Fruit fly (Drosophila melanogaster) whole organism, embryonic: Measurements from ENCODE around the gene Or7a.

Source experiments
- Abd-B ChIP-seq: fragments of 200-800 bp; sonication (Bioruptor generic); optimal IDR thresholded peaks from 2 replicates; lab custom pipeline; 2018; ENCODE audit warnings: missing biosample characterization, mild to moderate bottlenecking, missing genetic modification characterization, moderate library complexity
- Bgb ChIP-seq: fragments of 200-800 bp; sonication (Bioruptor generic); IDR thresholded peaks from 2 replicates; pipeline ENCODE4 v1.3.6; 2022; ENCODE audit warnings: missing biosample characterization, missing genetic modification characterization; ENCODE audit not compliant: partially characterized antibody
- CG10147 ChIP-seq: fragments of 200-800 bp; sonication (Bioruptor generic); optimal IDR thresholded peaks from 2 replicates; lab custom pipeline; 2019; ENCODE audit warnings: missing biosample characterization, mild to moderate bottlenecking, missing genetic modification characterization, moderate library complexity
- CG10267 ChIP-seq: fragments of 200-800 bp; sonication (Bioruptor generic); optimal IDR thresholded peaks from 2 replicates; lab custom pipeline; 2018; ENCODE audit warnings: missing biosample characterization, mild to moderate bottlenecking, missing genetic modification characterization, moderate library complexity
- CG10565 ChIP-seq: fragments of 200-800 bp; sonication (Bioruptor generic); optimal IDR thresholded peaks from 3 replicates; lab custom pipeline; 2016; ENCODE audit warnings: missing biosample characterization, mild to moderate bottlenecking, missing genetic modification characterization
- CG10654 ChIP-seq: fragments of 200-800 bp; sonication (Bioruptor generic); optimal IDR thresholded peaks from 2 replicates; lab custom pipeline; 2016; ENCODE audit warnings: missing biosample characterization, missing genetic modification characterization
- CG10959 ChIP-seq: fragments of 200-800 bp; sonication (Bioruptor generic); IDR thresholded peaks from 2 replicates; pipeline ENCODE4 v1.3.6; 2022; ENCODE audit warnings: missing biosample characterization, missing genetic modification characterization
- CG12299 ChIP-seq: fragments of 200-800 bp; sonication (Bioruptor generic); optimal IDR thresholded peaks from 2 replicates; lab custom pipeline; 2018; ENCODE audit warnings: missing biosample characterization, mild to moderate bottlenecking, missing genetic modification characterization
- CG14441 ChIP-seq: fragments of 200-800 bp; sonication (Bioruptor generic); IDR thresholded peaks from 2 replicates; pipeline ENCODE4 v1.3.6; 2022; ENCODE audit warnings: missing biosample characterization, missing genetic modification characterization
- CG18011 ChIP-seq: fragments of 200-800 bp; sonication (Bioruptor generic); optimal IDR thresholded peaks from 2 replicates; lab custom pipeline; 2017; ENCODE audit warnings: missing biosample characterization, missing genetic modification characterization, mild to moderate bottlenecking, moderate library complexity, missing genotype
- CG18262 ChIP-seq: fragments of 200-800 bp; optimal IDR thresholded peaks from 3 replicates; lab custom pipeline; 2019; ENCODE audit warnings: missing biosample characterization, mild to moderate bottlenecking, missing genetic modification characterization, moderate library complexity
- CG2116 ChIP-seq: fragments of 200-800 bp; sonication (Bioruptor generic); optimal IDR thresholded peaks from 3 replicates; lab custom pipeline; 2018; ENCODE audit warnings: missing biosample characterization, mild to moderate bottlenecking, missing genetic modification characterization
- CG2129 ChIP-seq: fragments of 200-800 bp; sonication (Bioruptor generic); IDR thresholded peaks from 2 replicates; pipeline ENCODE4 v1.3.6; 2022; ENCODE audit warnings: missing biosample characterization, missing genetic modification characterization; ENCODE audit not compliant: partially characterized antibody
- CG33213 ChIP-seq: fragments of 200-800 bp; sonication (Bioruptor generic); optimal IDR thresholded peaks from 3 replicates; lab custom pipeline; 2016; ENCODE audit warnings: missing biosample characterization, missing genetic modification characterization
- CG34376 ChIP-seq: fragments of 200-800 bp; sonication (Bioruptor generic); optimal IDR thresholded peaks from 2 replicates; lab custom pipeline; 2018; ENCODE audit warnings: missing biosample characterization, mild to moderate bottlenecking, missing genetic modification characterization
- CG3726 ChIP-seq: fragments of 200-800 bp; sonication (Bioruptor generic); IDR thresholded peaks from 3 replicates; pipeline ENCODE4, ENCODE4 v1.3.6; 2022; ENCODE audit warnings: missing biosample characterization, missing genetic modification characterization
- CG5245 ChIP-seq: fragments of 200-800 bp; sonication (Bioruptor generic); optimal IDR thresholded peaks from 3 replicates; lab custom pipeline; 2016; ENCODE audit warnings: missing biosample characterization, missing genetic modification characterization
- CG5953 ChIP-seq: fragments of 200-800 bp; sonication (Bioruptor generic); IDR thresholded peaks from 2 replicates; pipeline ENCODE4 v1.3.6; 2022; ENCODE audit warnings: missing biosample characterization, missing genetic modification characterization
- CG6272 ChIP-seq: fragments of 200-800 bp; sonication (Bioruptor generic); IDR thresholded peaks from 2 replicates; pipeline ENCODE4 v1.3.6; 2022; ENCODE audit warnings: missing biosample characterization, missing genetic modification characterization
- CG7745 ChIP-seq: fragments of 200-800 bp; sonication (Bioruptor generic); optimal IDR thresholded peaks from 2 replicates; lab custom pipeline; 2018; ENCODE audit warnings: missing biosample characterization, mild to moderate bottlenecking, missing genetic modification characterization, moderate library complexity
- CG7786 ChIP-seq: fragments of 200-800 bp; sonication (Bioruptor generic); optimal IDR thresholded peaks from 2 replicates; lab custom pipeline; 2016; ENCODE audit warnings: missing biosample characterization, missing genetic modification characterization
- CG9609 ChIP-seq: fragments of 200-800 bp; sonication (Bioruptor generic); optimal IDR thresholded peaks from 3 replicates; lab custom pipeline; 2016; ENCODE audit warnings: missing biosample characterization, missing genetic modification characterization
- CkIIα-i1 ChIP-seq: fragments of 200-800 bp; sonication (Bioruptor generic); IDR thresholded peaks from 2 replicates; pipeline ENCODE4 v1.3.6; 2022; ENCODE audit warnings: missing biosample characterization, missing genetic modification characterization
- Elba2 ChIP-seq: fragments of 200-800 bp; sonication (Bioruptor generic); optimal IDR thresholded peaks from 3 replicates; lab custom pipeline; 2016; ENCODE audit warnings: missing biosample characterization, missing genetic modification characterization
- Fer1 ChIP-seq: fragments of 200-800 bp; sonication (Bioruptor generic); optimal IDR thresholded peaks from 2 replicates; lab custom pipeline; 2017; ENCODE audit warnings: missing biosample characterization, mild to moderate bottlenecking, missing genetic modification characterization
- HHEX ChIP-seq: fragments of 200-800 bp; sonication (Bioruptor generic); optimal IDR thresholded peaks from 3 replicates; lab custom pipeline; 2017; ENCODE audit warnings: missing biosample characterization, mild to moderate bottlenecking, missing genetic modification characterization, missing genetic modification reagents
- Hand ChIP-seq: fragments of 200-800 bp; sonication (Bioruptor generic); optimal IDR thresholded peaks from 2 replicates; lab custom pipeline; 2017; ENCODE audit warnings: mild to moderate bottlenecking, missing biosample characterization, missing genetic modification reagents, missing genetic modification characterization
- HmgD ChIP-seq: fragments of 200-800 bp; sonication (Bioruptor generic); optimal IDR thresholded peaks from 3 replicates; lab custom pipeline; 2016; ENCODE audit warnings: missing biosample characterization, missing genetic modification characterization
- Hsf ChIP-seq: fragments of 200-800 bp; sonication (Bioruptor generic); optimal IDR thresholded peaks from 3 replicates; lab custom pipeline; 2016; ENCODE audit warnings: missing biosample characterization, missing genetic modification characterization
- Neu2 ChIP-seq: fragments of 200-800 bp; sonication (Bioruptor generic); optimal IDR thresholded peaks from 3 replicates; lab custom pipeline; 2016; ENCODE audit warnings: missing biosample characterization, missing genetic modification characterization, borderline replicate concordance
- Nf-YB ChIP-seq: fragments of 200-800 bp; sonication (Bioruptor generic); optimal IDR thresholded peaks from 3 replicates; lab custom pipeline; 2019; ENCODE audit warnings: missing biosample characterization, mild to moderate bottlenecking, missing genetic modification characterization, moderate library complexity
- Poxn ChIP-seq: fragments of 200-800 bp; sonication (Bioruptor generic); IDR thresholded peaks from 2 replicates; pipeline ENCODE4 v1.3.6; 2022; ENCODE audit warnings: missing biosample characterization, missing genetic modification characterization
- Rfx ChIP-seq: fragments of 200-800 bp; sonication (Bioruptor generic); IDR thresholded peaks from 2 replicates; pipeline ENCODE4 v1.3.6; 2022; ENCODE audit warnings: missing biosample characterization, missing genetic modification characterization
- Side ChIP-seq: fragments of 200-800 bp; sonication (Bioruptor generic); optimal IDR thresholded peaks from 2 replicates; lab custom pipeline; 2016; ENCODE audit warnings: missing biosample characterization, missing genetic modification characterization
- Sox100B ChIP-seq: fragments of 200-800 bp; sonication (Bioruptor generic); optimal IDR thresholded peaks from 3 replicates; lab custom pipeline; 2018; ENCODE audit warnings: missing biosample characterization, mild to moderate bottlenecking, missing genetic modification characterization
- ap ChIP-seq: fragments of 200-800 bp; sonication (Bioruptor generic); IDR thresholded peaks from 2 replicates; pipeline ENCODE4 v1.3.6; 2022; ENCODE audit warnings: missing biosample characterization, missing genetic modification characterization
- bcd ChIP-seq: fragments of 200-800 bp; sonication (Bioruptor generic); optimal IDR thresholded peaks from 2 replicates; lab custom pipeline; 2017; ENCODE audit warnings: missing biosample characterization, mild to moderate bottlenecking, missing genetic modification characterization
- chinmo ChIP-seq: fragments of 200-800 bp; sonication (Bioruptor generic); IDR thresholded peaks from 4 replicates; pipeline ENCODE4 v1.3.6; 2022; ENCODE audit warnings: missing biosample characterization, missing genetic modification characterization; ENCODE audit not compliant: partially characterized antibody
- cwo ChIP-seq: fragments of 200-800 bp; sonication (Bioruptor generic); optimal IDR thresholded peaks from 3 replicates; lab custom pipeline; 2017; ENCODE audit warnings: missing biosample characterization, missing genetic modification characterization, mild to moderate bottlenecking, moderate library complexity, missing genetic modification reagents
- ken ChIP-seq: fragments of 200-800 bp; sonication (Bioruptor generic); IDR thresholded peaks from 3 replicates; pipeline ENCODE4 v1.3.6; 2022; ENCODE audit warnings: missing biosample characterization, missing genetic modification characterization
- lmd ChIP-seq: fragments of 200-800 bp; sonication (Bioruptor generic); IDR thresholded peaks from 2 replicates; pipeline ENCODE4 v1.3.6; 2022; ENCODE audit warnings: missing biosample characterization, missing genetic modification characterization
- org-1 ChIP-seq: fragments of 200-800 bp; sonication (Bioruptor generic); optimal IDR thresholded peaks from 2 replicates; lab custom pipeline; 2017; ENCODE audit warnings: missing biosample characterization, missing genetic modification characterization
- peb ChIP-seq: fragments of 200-800 bp; sonication (Bioruptor generic); IDR thresholded peaks from 2 replicates; pipeline ENCODE4 v1.3.6; 2022; ENCODE audit warnings: missing biosample characterization, missing genetic modification characterization
- run ChIP-seq: fragments of 200-800 bp; sonication (Bioruptor generic); optimal IDR thresholded peaks from 3 replicates; lab custom pipeline; 2018; ENCODE audit warnings: missing biosample characterization, mild to moderate bottlenecking, missing genetic modification characterization
- sc ChIP-seq, 3 experiments: fragments of >200 bp in 2 of 3; fragments of 200-800 bp in 1 of 3; sonication (Bioruptor generic) in 1 of 3; optimal IDR thresholded peaks; 2 replicates in 2 of 3; 3 replicates in 1 of 3; lab custom pipeline; 2017; ENCODE audit warnings: mild to moderate bottlenecking in 1 of 3, missing biosample characterization in 1 of 3, missing genetic modification characterization in 1 of 3, missing genetic modification reagents in 1 of 3
- slou ChIP-seq: fragments of 200-800 bp; sonication (Bioruptor generic); optimal IDR thresholded peaks from 3 replicates; lab custom pipeline; 2016; ENCODE audit warnings: missing biosample characterization, missing genetic modification characterization
- tgo ChIP-seq: fragments of 200-800 bp; sonication (Bioruptor generic); IDR thresholded peaks from 3 replicates; pipeline ENCODE4 v1.3.6; 2022; ENCODE audit warnings: missing biosample characterization, missing genetic modification characterization
- trem ChIP-seq: fragments of 200-800 bp; optimal IDR thresholded peaks from 3 replicates; lab custom pipeline; 2019; ENCODE audit warnings: missing biosample characterization, mild to moderate bottlenecking, missing genetic modification characterization, moderate library complexity
- usp ChIP-seq: fragments of >200 bp; optimal IDR thresholded peaks from 2 replicates; lab custom pipeline; 2017; ENCODE audit warnings: missing biosample characterization, missing genetic modification characterization
- vnd ChIP-seq: fragments of 200-800 bp; sonication (Bioruptor generic); IDR thresholded peaks from 3 replicates; pipeline ENCODE4 v1.3.6; 2022; ENCODE audit warnings: missing biosample characterization, missing genetic modification characterization; ENCODE audit not compliant: partially characterized antibody

Or7a gene

DNA sequence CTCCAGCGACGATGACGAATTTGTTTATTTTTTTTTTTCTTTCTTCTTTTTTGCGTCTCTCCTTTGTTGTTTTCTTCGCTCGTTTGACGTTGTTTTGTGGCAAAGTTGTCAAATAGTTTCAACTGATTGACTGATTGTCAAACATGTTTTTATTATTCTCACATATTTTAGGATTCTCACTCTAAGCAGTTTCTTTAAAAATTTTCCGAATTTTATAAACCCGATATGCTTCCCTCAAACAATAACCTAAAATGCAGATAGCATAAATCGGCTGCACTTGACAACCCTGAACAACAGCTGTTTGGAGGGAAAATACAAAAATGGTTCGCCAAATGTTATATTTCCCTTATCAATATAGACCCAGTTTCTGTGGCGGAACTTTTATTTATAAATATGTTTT, 22.0 kb downstream of the Or7a start, which contains the start of gene CG17982 (continued):
- TF ChIP-seq Abd-B (GFP tag; lab: Kevin White, UChicago) (peak; percentile 58), Sox100B (no peak), slou (GFP tag; lab: Kevin White, UChicago) (peak; percentile 43), CG18262 (tag; lab: Kevin White, UChicago) (peak; percentile 96), CG2129 (GFP tag; lab: Robert Waterston, UW) (no peak), CG18011 (GFP tag; lab: Kevin White, UChicago) (peak; percentile 73), CG10959 (GFP tag; lab: Robert Waterston, UW) (peak; percentile 81), CkIIα-i1 (GFP tag; lab: Robert Waterston, UW) (no peak), run (tag; lab: Kevin White, UChicago) (peak; percentile 66), org-1 (GFP tag; lab: Kevin White, UChicago) (peak; percentile 68), CG12299 (tag; lab: Kevin White, UChicago) (peak; percentile 86), CG34376 (peak; percentile 79), CG3726 (peak; percentile 68; the same call in 1 of the 3 replicates), Hsf (GFP tag; lab: Kevin White, UChicago) (peak; percentile 88), trem (tag; lab: Kevin White, UChicago) (peak; percentile 64), bcd (GFP tag; lab: Kevin White, UChicago) (peak; percentile 75), CG10565 (GFP tag; lab: Kevin White, UChicago) (peak; percentile 19), sc (optimal IDR thresholded peaks at IDR 0.05; lab: Kevin White, UChicago) (no peak), sc (GFP tag; optimal IDR thresholded peaks at IDR 0.05; lab: Kevin White, UChicago) (peak; percentile 18), CG7745 (tag; lab: Kevin White, UChicago) (no peak), CG2116 (GFP tag; lab: Kevin White, UChicago) (peak; percentile 71), cwo (GFP tag; lab: Kevin White, UChicago) (peak; percentile 71), CG10267 (peak; percentile 80), CG7786 (peak; percentile 87), Rfx (GFP tag; lab: Robert Waterston, UW) (peak; percentile 87), Bgb (GFP tag; lab: Robert Waterston, UW) (no peak), Fer1 (GFP tag; lab: Kevin White, UChicago) (peak; percentile 88), Hand (peak; percentile 59), CG10147 (GFP tag; lab: Kevin White, UChicago) (peak; percentile 76), CG33213 (GFP tag; lab: Kevin White, UChicago) (peak; percentile 87), lmd (GFP tag; lab: Robert Waterston, UW) (peak; percentile 79), HHEX (GFP tag; lab: Kevin White, UChicago) (peak; percentile 76), Poxn (GFP tag; lab: Robert Waterston, UW) (no peak), CG10654 (GFP tag; lab: Kevin White, UChicago) (peak; percentile 73), Nf-YB (peak; percentile 45), ap (GFP tag; lab: Robert Waterston, UW) (peak; percentile 65; the same call in 1 of the 2 replicates), usp (no peak), CG5953 (GFP tag; lab: Robert Waterston, UW) (peak; percentile 59; the same call in 1 of the 2 replicates), CG5245 (GFP tag; lab: Kevin White, UChicago) (peak; percentile 51), peb (GFP tag; lab: Robert Waterston, UW) (no peak), HmgD (GFP tag; lab: Kevin White, UChicago) (no peak), Side (GFP tag; lab: Kevin White, UChicago) (peak; percentile 88), vnd (GFP tag; lab: Robert Waterston, UW) (no peak), ken (peak; percentile 75), Neu2 (no peak), CG6272 (GFP tag; lab: Robert Waterston, UW) (0 out of 2 replicates have a peak, but pooled peaks have one; percentile 34), CG9609 (peak; percentile 76), CG14441 (GFP tag; lab: Robert Waterston, UW) (peak; percentile 80), tgo (peak; percentile 83), Elba2 (GFP tag; lab: Kevin White, UChicago) (peak; percentile 4), chinmo (no peak)
